Worm (Caenorhabditis elegans) whole organism, midembryonic: ENCODE data around the gene acs-5.

Experiments
- cog-1 ChIP-seq: sonication (generic microtip); optimal IDR thresholded peaks from 2 replicates; lab custom pipeline; 2016; ENCODE audit warnings: missing genetic modification characterization, missing compliant biosample characterization
- flt-1 ChIP-seq: fragments of 200-800 bp; sonication (Bioruptor generic); IDR thresholded peaks from 2 replicates; pipeline ENCODE4 v1.3.6; 2022; ENCODE audit warnings: missing genetic modification characterization, missing compliant biosample characterization
- med-1 ChIP-seq: sonication (generic microtip); optimal IDR thresholded peaks from 2 replicates; lab custom pipeline; 2017; ENCODE audit warnings: missing genetic modification characterization, mild to moderate bottlenecking, missing compliant biosample characterization, antibody characterized with exemption, missing genetic modification reagents; ENCODE audit not compliant: insufficient read depth
- ref-1 ChIP-seq: fragments of 200-800 bp; sonication (Bioruptor generic); conservative IDR thresholded peaks from 2 replicates; pipeline ENCODE4 v1.3.6; 2022; ENCODE audit warnings: missing genetic modification reagents, missing genetic modification characterization, missing compliant biosample characterization
- tab-1 ChIP-seq: fragments of 200-800 bp; sonication (Bioruptor generic); IDR thresholded peaks from 2 replicates; pipeline ENCODE4 v1.3.6; 2022; ENCODE audit warnings: missing genetic modification characterization, missing compliant biosample characterization

DNA sequence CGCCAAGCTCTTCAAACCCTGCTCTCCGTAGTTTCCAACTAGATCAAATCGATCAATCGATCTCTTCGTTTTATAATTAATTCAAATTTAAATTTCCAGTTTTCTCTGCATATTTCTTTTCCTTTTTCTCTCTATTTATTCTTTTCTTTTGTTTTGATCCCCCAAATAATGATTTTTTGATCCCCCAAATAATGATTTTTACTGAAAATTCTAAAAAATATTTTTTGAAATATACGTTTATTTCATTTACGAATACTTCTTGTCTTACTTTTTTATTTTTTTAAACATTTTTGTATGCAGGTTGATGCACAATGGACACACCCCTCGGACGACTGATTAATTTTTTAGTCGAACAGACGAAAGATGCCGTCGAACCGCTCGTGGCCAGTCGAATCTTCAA, 40.0 kb downstream of the acs-5 start, which contains the start of gene T28A8.4:
- TF ChIP-seq med-1 (GFP tag; lab: Kevin White, UChicago) (no peak), cog-1 (tag; lab: Kevin White, UChicago) (no peak), tab-1 (GFP tag; lab: Robert Waterston, UW) (no peak), flt-1 (GFP tag; lab: Robert Waterston, UW) (no peak), ref-1 (no peak)
